Worm (Caenorhabditis elegans) whole organism, mixed stage, embryonic: ENCODE measurements around the gene F35F10.7.

Source experiments
- M03D4.4 ChIP-seq: sonication (generic microtip); optimal IDR thresholded peaks from 2 replicates; lab custom pipeline; 2017; ENCODE audit warnings: mild to moderate bottlenecking, missing genetic modification characterization, missing compliant biosample characterization
- bed-3 ChIP-seq: fragments of 200-800 bp; sonication (Bioruptor generic); optimal IDR thresholded peaks from 3 replicates; lab custom pipeline; 2018; ENCODE audit warnings: mild to moderate bottlenecking, missing genetic modification characterization, moderate library complexity, missing compliant biosample characterization
- blmp-1 ChIP-seq: fragments of 150-350 bp; optimal IDR thresholded peaks from 2 replicates; lab custom pipeline; 2014; ENCODE audit warnings: missing biosample characterization, missing genetic modification characterization
- ceh-39 ChIP-seq: fragments of 150-350 bp; optimal IDR thresholded peaks from 2 replicates; lab custom pipeline; 2014; ENCODE audit warnings: missing biosample characterization, missing genetic modification characterization
- ceh-43 ChIP-seq: fragments of 200-800 bp; sonication (Bioruptor generic); optimal IDR thresholded peaks from 2 replicates; lab custom pipeline; 2018; ENCODE audit warnings: mild to moderate bottlenecking, missing genetic modification characterization, moderate library complexity, missing compliant biosample characterization
- ceh-83 ChIP-seq: fragments of 200-800 bp; sonication (Bioruptor generic); optimal IDR thresholded peaks from 2 replicates; lab custom pipeline; 2018; ENCODE audit warnings: mild to moderate bottlenecking, missing genetic modification characterization, missing compliant biosample characterization
- ces-1 ChIP-seq: fragments of 150-350 bp; optimal IDR thresholded peaks from 2 replicates; lab custom pipeline; 2014; ENCODE audit warnings: missing biosample characterization, missing genetic modification reagents, missing genetic modification characterization
- cnd-1 ChIP-seq: fragments of 200-800 bp; sonication (Bioruptor generic); optimal IDR thresholded peaks from 2 replicates; lab custom pipeline; 2018; ENCODE audit warnings: mild to moderate bottlenecking, missing genetic modification characterization, missing compliant biosample characterization
- drap-1 ChIP-seq: fragments of 200-800 bp; sonication (Bioruptor generic); optimal IDR thresholded peaks from 3 replicates; lab custom pipeline; 2018; ENCODE audit warnings: mild to moderate bottlenecking, missing genetic modification characterization, missing compliant biosample characterization
- elt-1 ChIP-seq: sonication (generic microtip); optimal IDR thresholded peaks from 2 replicates; lab custom pipeline; 2017; ENCODE audit warnings: missing genetic modification characterization, mild to moderate bottlenecking, missing compliant biosample characterization, antibody characterized with exemption, moderate library complexity, borderline replicate concordance; ENCODE audit not compliant: insufficient read depth
- flh-1 ChIP-seq: fragments of 200-800 bp; sonication (Bioruptor generic); optimal IDR thresholded peaks from 2 replicates; lab custom pipeline; 2018; ENCODE audit warnings: mild to moderate bottlenecking, missing genetic modification characterization, moderate library complexity, missing compliant biosample characterization
- ham-2 ChIP-seq: fragments of 200-800 bp; sonication (Bioruptor generic); optimal IDR thresholded peaks from 2 replicates; lab custom pipeline; 2018; ENCODE audit warnings: mild to moderate bottlenecking, missing genetic modification characterization, missing compliant biosample characterization
- lin-13 ChIP-seq: fragments of 150-350 bp; optimal IDR thresholded peaks from 2 replicates; lab custom pipeline; 2014; ENCODE audit warnings: missing biosample characterization, missing genetic modification characterization
- lsy-2 ChIP-seq: fragments of 150-350 bp; optimal IDR thresholded peaks from 2 replicates; lab custom pipeline; 2014; ENCODE audit warnings: missing biosample characterization, missing genetic modification characterization
- mab-5 ChIP-seq: fragments of 150-350 bp; optimal IDR thresholded peaks from 2 replicates; lab custom pipeline; 2014; ENCODE audit warnings: missing biosample characterization, missing genetic modification characterization
- mep-1 ChIP-seq: fragments of 150-350 bp; optimal IDR thresholded peaks from 2 replicates; lab custom pipeline; 2017; ENCODE audit warnings: missing biosample characterization, missing genetic modification reagents, missing genetic modification characterization, inconsistent platforms
- nhr-12 ChIP-seq: fragments of 150-350 bp; optimal IDR thresholded peaks from 2 replicates; lab custom pipeline; 2014; ENCODE audit warnings: missing biosample characterization, missing genetic modification characterization
- nhr-2 ChIP-seq: fragments of 150-350 bp; optimal IDR thresholded peaks from 2 replicates; lab custom pipeline; 2014; ENCODE audit warnings: missing biosample characterization, missing genetic modification characterization
- nhr-237 ChIP-seq: fragments of 150-350 bp; optimal IDR thresholded peaks from 2 replicates; lab custom pipeline; 2014; ENCODE audit warnings: missing biosample characterization, missing genetic modification characterization
- nhr-28 ChIP-seq: fragments of 150-350 bp; optimal IDR thresholded peaks from 2 replicates; lab custom pipeline; 2014; ENCODE audit warnings: missing biosample characterization, missing genetic modification characterization
- nhr-76 ChIP-seq: sonication (generic microtip); optimal IDR thresholded peaks from 2 replicates; lab custom pipeline; 2017; ENCODE audit warnings: missing biosample characterization, missing genetic modification characterization
- pha-4 ChIP-seq: fragments of 150-350 bp; optimal IDR thresholded peaks from 2 replicates; lab custom pipeline; 2018; ENCODE audit warnings: missing biosample characterization, missing genetic modification reagents, missing genetic modification characterization
- sem-2 ChIP-seq: fragments of 200-800 bp; sonication (Bioruptor generic); optimal IDR thresholded peaks from 2 replicates; lab custom pipeline; 2018; ENCODE audit warnings: mild to moderate bottlenecking, missing genetic modification characterization, missing compliant biosample characterization
- sptf-1 ChIP-seq: sonication (generic microtip); optimal IDR thresholded peaks from 2 replicates; lab custom pipeline; 2017; ENCODE audit warnings: mild to moderate bottlenecking, missing genetic modification characterization, moderate library complexity, missing compliant biosample characterization
- tbx-8 ChIP-seq: fragments of 200-800 bp; sonication (Bioruptor generic); optimal IDR thresholded peaks from 2 replicates; lab custom pipeline; 2018; ENCODE audit warnings: mild to moderate bottlenecking, missing genetic modification characterization, moderate library complexity, missing compliant biosample characterization
- unc-120 ChIP-seq: sonication (generic microtip); optimal IDR thresholded peaks from 2 replicates; lab custom pipeline; 2017; ENCODE audit warnings: missing genetic modification characterization, missing compliant biosample characterization; ENCODE audit not compliant: poor library complexity, severe bottlenecking
- unc-39 ChIP-seq: fragments of 150-350 bp; optimal IDR thresholded peaks from 2 replicates; lab custom pipeline; 2014; ENCODE audit warnings: missing biosample characterization, missing genetic modification characterization
- zip-8 ChIP-seq: fragments of 150-350 bp; optimal IDR thresholded peaks from 2 replicates; lab custom pipeline; 2014; ENCODE audit warnings: missing biosample characterization, missing genetic modification characterization
- ztf-11 ChIP-seq: fragments of 150-350 bp; optimal IDR thresholded peaks from 2 replicates; lab custom pipeline; 2014; ENCODE audit warnings: missing biosample characterization, missing genetic modification characterization

Gene F35F10.7

ce11 chrV:3280009-3280408 lies 7.2 kb downstream of the F35F10.7 start, which contains the start of gene T28A11.2:
Gene T28A11.2 (plus strand): TSS chrV:3280379.
- TF ChIP-seq mab-5 (tag; lab: Kevin White, UChicago) (no peak), ceh-39 (no peak), blmp-1 (tag; lab: Kevin White, UChicago) (no peak), ces-1 (GFP tag; lab: Kevin White, UChicago) (no peak), ceh-83 (GFP tag; lab: Kevin White, UChicago) (no peak), nhr-237 (no peak), unc-120 (no peak), tbx-8 (GFP tag; lab: Kevin White, UChicago) (no peak), pha-4 (tag; lab: Kevin White, UChicago) (no peak), ham-2 (GFP tag; lab: Kevin White, UChicago) (no peak), M03D4.4 (tag; lab: Kevin White, UChicago) (no peak), nhr-76 (tag; lab: Kevin White, UChicago) (no peak), drap-1 (GFP tag; lab: Kevin White, UChicago) (no peak), sptf-1 (tag; lab: Kevin White, UChicago) (no peak), mep-1 (tag; lab: Kevin White, UChicago) (no peak), bed-3 (GFP tag; lab: Kevin White, UChicago) (no peak), nhr-12 (tag; lab: Kevin White, UChicago) (no peak), cnd-1 (tag; lab: Kevin White, UChicago) (no peak), nhr-28 (no peak), elt-1 (tag; lab: Kevin White, UChicago) (no peak)

ce11 chrV:3279138-3279537 lies 8.1 kb downstream of the F35F10.7 start:
- no peak for TF ChIP-seq mab-5 (tag; lab: Kevin White, UChicago)
- TF ChIP-seq nhr-12 (tag; lab: Kevin White, UChicago) = no peak
- TF ChIP-seq lsy-2 = no peak
- TF ChIP-seq elt-1 (tag; lab: Kevin White, UChicago) = no peak
- no peak for TF ChIP-seq flh-1 (GFP tag; lab: Kevin White, UChicago)
- TF ChIP-seq M03D4.4 (tag; lab: Kevin White, UChicago) = no peak
- TF ChIP-seq ceh-43 (GFP tag; lab: Kevin White, UChicago) = no peak
- no peak for TF ChIP-seq blmp-1 (tag; lab: Kevin White, UChicago)
- TF ChIP-seq mep-1 (tag; lab: Kevin White, UChicago) = no peak
- no peak for TF ChIP-seq ceh-83 (GFP tag; lab: Kevin White, UChicago)
- no peak for TF ChIP-seq bed-3 (GFP tag; lab: Kevin White, UChicago)
- no peak for TF ChIP-seq ham-2 (GFP tag; lab: Kevin White, UChicago)
- TF ChIP-seq nhr-76 (tag; lab: Kevin White, UChicago) = no peak
- no peak for TF ChIP-seq sem-2 (GFP tag; lab: Kevin White, UChicago)
- TF ChIP-seq unc-39 (tag; lab: Kevin White, UChicago) = no peak
- no peak for TF ChIP-seq nhr-2 (tag; lab: Kevin White, UChicago)
- TF ChIP-seq sptf-1 (tag; lab: Kevin White, UChicago) = no peak
- no peak for TF ChIP-seq ztf-11 (tag; lab: Kevin White, UChicago)
- TF ChIP-seq, all 35 proteins: peak for 0

- TF ChIP-seq nhr-2 (tag; lab: Kevin White, UChicago) (no peak), blmp-1 (tag; lab: Kevin White, UChicago) (no peak), ceh-83 (GFP tag; lab: Kevin White, UChicago) (no peak), unc-39 (tag; lab: Kevin White, UChicago) (no peak), sem-2 (GFP tag; lab: Kevin White, UChicago) (no peak), sptf-1 (tag; lab: Kevin White, UChicago) (no peak)
These were observed 9.1 kb downstream of the F35F10.7 start, which contains the start of gene fbxa-64 for ce11 chrV:3278101-3278639. Gene fbxa-64 (minus strand): TSS chrV:3278151.

- TF ChIP-seq nhr-2 (tag; lab: Kevin White, UChicago) = no peak
- TF ChIP-seq ham-2 (GFP tag; lab: Kevin White, UChicago) = no peak
- TF ChIP-seq lin-13 (tag; lab: Kevin White, UChicago) = no peak
- no peak for TF ChIP-seq bed-3 (GFP tag; lab: Kevin White, UChicago)
- no peak for TF ChIP-seq unc-39 (tag; lab: Kevin White, UChicago)
- TF ChIP-seq nhr-76 (tag; lab: Kevin White, UChicago) = no peak
- TF ChIP-seq, all 35 proteins: peak for 0
These were observed 11.0 kb downstream of the F35F10.7 start for ce11 chrV:3276184-3276583.

ce11 chrV:3275033-3275432 lies 12.2 kb downstream of the F35F10.7 start, which contains the start of gene T28A11.3:
Gene T28A11.3 (plus strand): TSS chrV:3275333.
- TF ChIP-seq ceh-43 (GFP tag; lab: Kevin White, UChicago) (no peak), ztf-11 (tag; lab: Kevin White, UChicago) (no peak), M03D4.4 (tag; lab: Kevin White, UChicago) (no peak), lsy-2 (no peak), zip-8 (tag; lab: Kevin White, UChicago) (no peak), ham-2 (GFP tag; lab: Kevin White, UChicago) (no peak), unc-39 (tag; lab: Kevin White, UChicago) (no peak), sem-2 (GFP tag; lab: Kevin White, UChicago) (no peak), blmp-1 (tag; lab: Kevin White, UChicago) (no peak)
- TF ChIP-seq, all 35 proteins: peak for 0
